Fruit fly (Drosophila melanogaster): ENCODE data around the gene CG12091.
A peak's percentile ranks its signal among the peaks of the same experiment; 100 is the strongest.

Gene CG12091

dm6 chr3L:1548345-1548970 lies 11.8 kb upstream of the CG12091 start (continued):
- TF ChIP-seq zfh1 (GFP tag; IDR thresholded peaks at IDR 0.05) = no peak
- TF ChIP-seq amos (GFP tag; IDR thresholded peaks at IDR 0.05; ENCODE audit: partially characterized antibody) = no peak
- no peak for TF ChIP-seq ash1 (GFP tag; optimal IDR thresholded peaks at IDR 0.05)
- peak; percentile 62 for TF ChIP-seq CG13624 (GFP tag; optimal IDR thresholded peaks at IDR 0.05)
- TF ChIP-seq CG9727 (GFP tag; optimal IDR thresholded peaks at IDR 0.05) = peak; percentile 73
- no peak for TF ChIP-seq repo (GFP tag; optimal IDR thresholded peaks at IDR 0.05)
- TF ChIP-seq gcm2 (GFP tag; optimal IDR thresholded peaks at IDR 0.05) = no peak
- TF ChIP-seq CG9609 (GFP tag; optimal IDR thresholded peaks at IDR 0.05) = peak; percentile 15
- TF ChIP-seq CG12391 (tag; optimal IDR thresholded peaks at IDR 0.05) = peak; percentile 54
- no peak for TF ChIP-seq CG31365 (tag; optimal IDR thresholded peaks at IDR 0.05)
- no peak for TF ChIP-seq CG14965 (GFP tag; optimal IDR thresholded peaks at IDR 0.05; ENCODE audit: borderline replicate concordance)
- TF ChIP-seq E2f1 (GFP tag; IDR thresholded peaks at IDR 0.05) = no peak
- peak; percentile 45 for TF ChIP-seq CG10366 (GFP tag; IDR thresholded peaks at IDR 0.05)
- no peak for TF ChIP-seq sd (tag; optimal IDR thresholded peaks at IDR 0.05)
- peak; percentile 81 for TF ChIP-seq CG18599 (GFP tag; optimal IDR thresholded peaks at IDR 0.05)
- TF ChIP-seq mam (GFP tag; optimal IDR thresholded peaks at IDR 0.05) = peak; percentile 62
- peak; percentile 8 to 26 for TF ChIP-seq chif (GFP tag; optimal IDR thresholded peaks at IDR 0.05)
- no peak for TF ChIP-seq ems (GFP tag; optimal IDR thresholded peaks at IDR 0.05)
- TF ChIP-seq ttk (GFP tag; IDR thresholded peaks at IDR 0.05) = 0 out of 2 replicates have a peak, but pooled peaks have one; percentile 22
- no peak for TF ChIP-seq disco-r (GFP tag; optimal IDR thresholded peaks at IDR 0.05)
- peak; percentile 52 for TF ChIP-seq Nf-YC (tag; optimal IDR thresholded peaks at IDR 0.05)
- TF ChIP-seq GATAe (GFP tag; conservative IDR thresholded peaks at IDR 0.05) = 0 out of 2 replicates have a peak, but pooled peaks have one; percentile 36
- peak; percentile 69 for TF ChIP-seq gro (GFP tag; optimal IDR thresholded peaks at IDR 0.05)
- TF ChIP-seq crol (GFP tag; IDR thresholded peaks at IDR 0.05) = no peak
- TF ChIP-seq pzg (GFP tag; optimal IDR thresholded peaks at IDR 0.05) = no peak
- TF ChIP-seq Atf-2 (GFP tag; optimal IDR thresholded peaks at IDR 0.05) = peak; percentile 24
- peak; percentile 43 for TF ChIP-seq crc (GFP tag; optimal IDR thresholded peaks at IDR 0.05)
- TF ChIP-seq CG11398 (GFP tag; optimal IDR thresholded peaks at IDR 0.05) = no peak
- no peak for TF ChIP-seq Spps (tag; optimal IDR thresholded peaks at IDR 0.05)
- TF ChIP-seq cato (GFP tag; optimal IDR thresholded peaks at IDR 0.05; ENCODE audit: borderline replicate concordance) = peak; percentile 13
- TF ChIP-seq CG6854 (GFP tag; optimal IDR thresholded peaks at IDR 0.05) = peak; percentile 41
- no peak for TF ChIP-seq YL-1 (GFP tag; optimal IDR thresholded peaks at IDR 0.05)
- no peak; the same call in 1 of the 2 replicates for TF ChIP-seq CG17612 (GFP tag; IDR thresholded peaks at IDR 0.05)
- TF ChIP-seq Sin3A (optimal IDR thresholded peaks at IDR 0.05) = no peak
- peak; percentile 49 for TF ChIP-seq Deaf1 (tag; optimal IDR thresholded peaks at IDR 0.05)

dm6 chr3L:1547117-1547507 lies 10.5 kb upstream of the CG12091 start:
- TF ChIP-seq cwo (GFP tag; optimal IDR thresholded peaks at IDR 0.05) = peak; percentile 6
- TF ChIP-seq Nf-YA (GFP tag; IDR thresholded peaks at IDR 0.05) = 0 out of 2 replicates have a peak, but pooled peaks have one; percentile 17
- no peak for TF ChIP-seq CG8944 (GFP tag; optimal IDR thresholded peaks at IDR 0.05)
